Fruit fly (Drosophila melanogaster): ENCODE data around the gene Arpc3B.
A peak's percentile ranks its signal among the peaks of the same experiment; 100 is the strongest.

Arpc3B gene

dm6 chrX:17107401-17107916 is 1.8 kb upstream of the Arpc3B start, which contains the start of gene CG5004 (continued):
- TF ChIP-seq HmgZ (tag; optimal IDR thresholded peaks at IDR 0.05) = peak; percentile 45
- no peak for TF ChIP-seq CG17385 (GFP tag; optimal IDR thresholded peaks at IDR 0.05)
- no peak for TF ChIP-seq Dek (tag; optimal IDR thresholded peaks at IDR 0.05)
- TF ChIP-seq Fer2 (tag; optimal IDR thresholded peaks at IDR 0.05) = no peak
- no peak for TF ChIP-seq CG3995 (GFP tag; optimal IDR thresholded peaks at IDR 0.05)
- no peak for TF ChIP-seq CG10366 (GFP tag; IDR thresholded peaks at IDR 0.05)
- no peak for TF ChIP-seq gce (GFP tag; IDR thresholded peaks at IDR 0.05)
- TF ChIP-seq ftz-f1 (GFP tag; optimal IDR thresholded peaks at IDR 0.05) = peak; percentile 39
- no peak for TF ChIP-seq otp (GFP tag; IDR thresholded peaks at IDR 0.05)
- TF ChIP-seq CG1647 (GFP tag; optimal IDR thresholded peaks at IDR 0.05) = no peak
- TF ChIP-seq CG2199 (GFP tag; IDR thresholded peaks at IDR 0.05) = no peak
- TF ChIP-seq CTCF (GFP tag; optimal IDR thresholded peaks at IDR 0.05) = no peak
- no peak for TF ChIP-seq trh (GFP tag; optimal IDR thresholded peaks at IDR 0.05)
- TF ChIP-seq CG10321 (GFP tag; IDR thresholded peaks at IDR 0.05) = no peak
- no peak for TF ChIP-seq zen (tag; optimal IDR thresholded peaks at IDR 0.05)
- no peak for TF ChIP-seq CG12744 (GFP tag; optimal IDR thresholded peaks at IDR 0.05)
- TF ChIP-seq al (GFP tag; IDR thresholded peaks at IDR 0.05) = no peak
- TF ChIP-seq CG12659 (GFP tag; optimal IDR thresholded peaks at IDR 0.05) = peak; percentile 63
- TF ChIP-seq Atf3 (GFP tag; optimal IDR thresholded peaks at IDR 0.05) = no peak
- no peak for TF ChIP-seq CG9817 (tag; optimal IDR thresholded peaks at IDR 0.05)
- TF ChIP-seq ac (GFP tag; optimal IDR thresholded peaks at IDR 0.05) = no peak
- peak; percentile 23 for TF ChIP-seq MESR4 (GFP tag; optimal IDR thresholded peaks at IDR 0.05)
- no peak for TF ChIP-seq dimm (GFP tag; IDR thresholded peaks at IDR 0.05)
- TF ChIP-seq GATAe (GFP tag; conservative IDR thresholded peaks at IDR 0.05) = no peak
- TF ChIP-seq cg (GFP tag; optimal IDR thresholded peaks at IDR 0.05) = peak; percentile 70
- TF ChIP-seq Doc2 (GFP tag; IDR thresholded peaks at IDR 0.05) = no peak

dm6 chrX:17106153-17106700 is 575 bp upstream of the Arpc3B start:
- TF ChIP-seq CG8388 (GFP tag; optimal IDR thresholded peaks at IDR 0.05) (no peak), ara (GFP tag; IDR thresholded peaks at IDR 0.05) (no peak), CG34224 (GFP tag; IDR thresholded peaks at IDR 0.05; ENCODE audit: partially characterized antibody) (peak; percentile 65), CG17361 (GFP tag; IDR thresholded peaks at IDR 0.05) (no peak), ranshi (GFP tag; IDR thresholded peaks at IDR 0.05) (no peak), dmrt99B (tag; optimal IDR thresholded peaks at IDR 0.05) (no peak), CG34376 (GFP tag; optimal IDR thresholded peaks at IDR 0.05) (no peak), lola (GFP tag; optimal IDR thresholded peaks at IDR 0.05) (no peak), unc-4 (GFP tag; IDR thresholded peaks at IDR 0.05; ENCODE audit: partially characterized antibody) (peak; percentile 52), ab (GFP tag; optimal IDR thresholded peaks at IDR 0.05) (no peak), BEAF-32 (GFP tag; optimal IDR thresholded peaks at IDR 0.05) (peak; percentile 62), sens (GFP tag) (no peak), CG17186 (GFP tag; optimal IDR thresholded peaks at IDR 0.05) (no peak), HLH4C (GFP tag; IDR thresholded peaks at IDR 0.05; ENCODE audit: partially characterized antibody) (peak; percentile 40; the same call in 2 of the 3 replicates), Blimp-1 (GFP tag; optimal IDR thresholded peaks at IDR 0.05) (no peak), CG1792 (GFP tag; optimal IDR thresholded peaks at IDR 0.05) (no peak), pzg (GFP tag; optimal IDR thresholded peaks at IDR 0.05) (peak; percentile 33), CG1603 (tag; optimal IDR thresholded peaks at IDR 0.05) (no peak), sna (GFP tag; IDR thresholded peaks at IDR 0.05; ENCODE audit: partially characterized antibody) (peak; percentile 52; the same call in 1 of the 2 replicates), Med (GFP tag) (peak; percentile 9), Hey (tag; optimal IDR thresholded peaks at IDR 0.05) (no peak), CG1647 (GFP tag; optimal IDR thresholded peaks at IDR 0.05) (no peak), CG7745 (tag; optimal IDR thresholded peaks at IDR 0.05) (no peak), Pdp1 (GFP tag; optimal IDR thresholded peaks at IDR 0.05) (no peak), ftz-f1 (GFP tag; optimal IDR thresholded peaks at IDR 0.05) (no peak), CG9215 (GFP tag; IDR thresholded peaks at IDR 0.05) (no peak)

Measured in whole organism, embryonic.